Worm (Caenorhabditis elegans) whole organism, late embryonic: ENCODE results near the gene lpd-9.

Experiments
- ceh-19 ChIP-seq: fragments of 200-800 bp; sonication (Bioruptor generic); optimal IDR thresholded peaks from 2 replicates; lab custom pipeline; 2018; ENCODE audit warnings: mild to moderate bottlenecking, missing genetic modification characterization, missing compliant biosample characterization
- ceh-48 ChIP-seq: sonication (generic microtip); optimal IDR thresholded peaks from 2 replicates; lab custom pipeline; 2016; ENCODE audit warnings: missing genetic modification characterization, inconsistent platforms, missing compliant biosample characterization
- ceh-9 ChIP-seq: sonication (generic microtip); optimal IDR thresholded peaks from 2 replicates; lab custom pipeline; 2016; ENCODE audit warnings: mild to moderate bottlenecking, missing genetic modification characterization, inconsistent platforms, missing compliant biosample characterization
- elt-2 ChIP-seq: sonication (generic microtip); optimal IDR thresholded peaks from 2 replicates; lab custom pipeline; 2016; ENCODE audit warnings: missing genetic modification reagents, missing genetic modification characterization, missing compliant biosample characterization
- fkh-10 ChIP-seq: fragments of 150-350 bp; optimal IDR thresholded peaks from 2 replicates; lab custom pipeline; 2014; ENCODE audit warnings: missing biosample characterization, missing genetic modification reagents, missing genetic modification characterization
- nhr-11 ChIP-seq: fragments of 150-350 bp; optimal IDR thresholded peaks from 2 replicates; lab custom pipeline; 2014; ENCODE audit warnings: missing biosample characterization, missing genetic modification characterization
- pha-4 ChIP-seq: fragments of 150-350 bp; optimal IDR thresholded peaks from 2 replicates; lab custom pipeline; 2018; ENCODE audit warnings: missing biosample characterization, missing genetic modification reagents, missing genetic modification characterization
- rnt-1 ChIP-seq: sonication (generic microtip); optimal IDR thresholded peaks from 2 replicates; lab custom pipeline; 2016; ENCODE audit warnings: missing genetic modification characterization, missing compliant biosample characterization
- zip-5 ChIP-seq: sonication (generic microtip); optimal IDR thresholded peaks from 2 replicates; lab custom pipeline; 2016; ENCODE audit warnings: missing genetic modification characterization, missing compliant biosample characterization

- TF ChIP-seq nhr-11 (tag; lab: Kevin White, UChicago): no peak
- TF ChIP-seq fkh-10 (GFP tag; lab: Kevin White, UChicago): no peak
- no peak for TF ChIP-seq rnt-1 (tag; lab: Kevin White, UChicago)
- TF ChIP-seq elt-2: no peak
- no peak for TF ChIP-seq pha-4 (tag; lab: Kevin White, UChicago)
- no peak for TF ChIP-seq ceh-19 (GFP tag; lab: Kevin White, UChicago)
- TF ChIP-seq zip-5 (tag; lab: Kevin White, UChicago): no peak
- no peak for TF ChIP-seq ceh-9 (tag; lab: Kevin White, UChicago)
- no peak for TF ChIP-seq ceh-48 (tag; lab: Kevin White, UChicago)
Observed at ce11 chrV:10556362-10556761, 22.7 kb upstream of the lpd-9 start.
